Fruit fly (Drosophila melanogaster): ENCODE results near the gene Tg.

DNA sequence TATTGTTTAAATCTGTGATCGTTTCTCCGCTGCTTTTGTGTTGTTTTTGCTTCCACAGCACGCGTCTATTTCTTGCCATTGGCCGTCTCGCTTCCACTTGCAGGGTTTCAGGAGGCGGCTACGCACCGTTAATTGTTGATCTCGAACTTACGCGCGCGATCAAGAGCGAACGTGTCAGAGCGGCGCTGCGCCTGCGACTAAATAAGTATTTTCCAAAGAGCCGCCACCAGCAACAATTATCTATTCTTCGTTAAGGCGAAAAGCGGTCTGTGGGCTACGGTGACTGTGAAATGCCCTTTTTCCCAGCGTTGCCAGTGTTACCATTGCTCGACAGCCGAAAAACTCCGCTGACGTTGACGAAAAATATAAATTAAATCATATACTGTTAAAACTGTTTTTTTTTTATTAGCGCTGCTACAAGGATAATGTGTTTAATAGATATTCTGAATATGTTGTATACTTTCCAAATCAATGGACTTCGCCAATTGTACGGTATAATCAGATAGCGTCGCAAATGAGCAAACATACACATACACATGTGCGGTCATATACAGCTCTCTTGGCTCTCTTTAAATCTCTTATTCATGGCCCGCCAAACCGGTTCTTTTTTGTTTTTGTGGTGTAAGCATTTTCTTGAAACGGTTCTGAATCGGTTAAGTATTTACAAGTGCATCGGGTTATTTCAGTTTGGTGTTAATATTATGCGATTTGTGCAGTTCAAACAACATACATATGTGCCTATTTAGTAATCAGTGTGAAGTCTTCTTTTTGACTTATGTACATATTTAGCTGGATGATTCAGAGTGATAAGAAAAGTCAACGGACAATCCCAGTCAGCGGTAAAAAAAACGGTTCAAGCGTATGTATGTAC lies 17.0 kb upstream of the Tg start, which contains the start of gene pes:
- TF ChIP-seq CTCF (optimal IDR thresholded peaks at IDR 0.05) (no peak), CG8478 (optimal IDR thresholded peaks at IDR 0.05) (no peak)

Measured in S2 (cell line).